Worm (Caenorhabditis elegans) whole organism, L2 larva: ENCODE data around the gene rev-3.

Experiments used
- C34F6.9 ChIP-seq: fragments of 150-350 bp; optimal IDR thresholded peaks from 2 replicates; lab custom pipeline; 2014; ENCODE audit warnings: missing biosample characterization, missing genetic modification characterization
- F13H6.1 ChIP-seq: sonication (generic microtip); optimal IDR thresholded peaks from 2 replicates; lab custom pipeline; 2016; ENCODE audit warnings: missing genetic modification characterization, missing compliant biosample characterization
- R02D3.7 ChIP-seq: fragments of 150-350 bp; optimal IDR thresholded peaks from 2 replicates; lab custom pipeline; 2014; ENCODE audit warnings: missing biosample characterization, missing genetic modification characterization
- Y55F3AM.14 ChIP-seq: fragments of 200-800 bp; sonication (Bioruptor generic); optimal IDR thresholded peaks from 2 replicates; lab custom pipeline; 2018; ENCODE audit warnings: mild to moderate bottlenecking, missing genetic modification characterization, missing compliant biosample characterization
- ZK546.5 ChIP-seq: sonication (generic microtip); optimal IDR thresholded peaks from 2 replicates; lab custom pipeline; 2017; ENCODE audit warnings: missing biosample characterization, missing genetic modification characterization
- alr-1 ChIP-seq: fragments of 150-350 bp; optimal IDR thresholded peaks from 2 replicates; lab custom pipeline; 2014; ENCODE audit warnings: missing biosample characterization, missing genetic modification characterization
- aly-2 ChIP-seq: fragments of 150-350 bp; optimal IDR thresholded peaks from 2 replicates; lab custom pipeline; 2014; ENCODE audit warnings: missing biosample characterization, missing genetic modification characterization
- ama-1 ChIP-seq: fragments of 150-350 bp; optimal IDR thresholded peaks from 2 replicates; lab custom pipeline; 2018; ENCODE audit warnings: inconsistent platforms
- blmp-1 ChIP-seq: sonication (generic microtip); optimal IDR thresholded peaks from 2 replicates; lab custom pipeline; 2017; ENCODE audit warnings: missing genetic modification characterization, mild to moderate bottlenecking, missing compliant biosample characterization, antibody characterized with exemption, moderate library complexity; ENCODE audit not compliant: insufficient read depth
- ceh-16 ChIP-seq: fragments of 150-350 bp; optimal IDR thresholded peaks from 2 replicates; lab custom pipeline; 2014; ENCODE audit warnings: missing biosample characterization, missing genetic modification characterization
- ceh-82 ChIP-seq: fragments of 150-350 bp; optimal IDR thresholded peaks from 2 replicates; lab custom pipeline; 2014; ENCODE audit warnings: missing biosample characterization, missing genetic modification characterization
- crh-2 ChIP-seq: sonication (generic microtip); optimal IDR thresholded peaks from 2 replicates; lab custom pipeline; 2017; ENCODE audit warnings: missing biosample characterization, missing genetic modification characterization
- dmd-4 ChIP-seq: sonication (generic microtip); optimal IDR thresholded peaks from 2 replicates; lab custom pipeline; 2017; ENCODE audit warnings: missing biosample characterization, missing genetic modification characterization
- egl-27 ChIP-seq: sonication (generic microtip); optimal IDR thresholded peaks from 3 replicates; lab custom pipeline; 2017; ENCODE audit warnings: missing biosample characterization, missing genetic modification reagents, missing genetic modification characterization
- elt-1 ChIP-seq: fragments of 150-350 bp; optimal IDR thresholded peaks from 2 replicates; lab custom pipeline; 2014; ENCODE audit warnings: missing biosample characterization, missing genetic modification characterization
- elt-3 ChIP-seq: sonication (generic microtip); optimal IDR thresholded peaks from 2 replicates; lab custom pipeline; 2017; ENCODE audit warnings: missing biosample characterization, missing genetic modification characterization
- fos-1 ChIP-seq: fragments of 150-350 bp; optimal IDR thresholded peaks from 2 replicates; lab custom pipeline; 2014; ENCODE audit warnings: missing biosample characterization, missing genetic modification characterization
- gmeb-1 ChIP-seq: fragments of 150-350 bp; optimal IDR thresholded peaks from 2 replicates; lab custom pipeline; 2014; ENCODE audit warnings: missing biosample characterization, missing genetic modification characterization
- lin-11 ChIP-seq: fragments of 150-350 bp; sonication (generic microtip); optimal IDR thresholded peaks from 2 replicates; lab custom pipeline; 2014; ENCODE audit warnings: missing biosample characterization, missing genetic modification characterization, inconsistent platforms, mixed read lengths
- lin-13 ChIP-seq: fragments of 150-350 bp; optimal IDR thresholded peaks from 2 replicates; lab custom pipeline; 2014; ENCODE audit warnings: missing biosample characterization, missing genetic modification reagents, missing genetic modification characterization
- lin-39 ChIP-seq: fragments of 150-350 bp; optimal IDR thresholded peaks from 2 replicates; lab custom pipeline; 2014; ENCODE audit warnings: missing biosample characterization, missing genetic modification reagents, missing genetic modification characterization
- lsy-2 ChIP-seq, 2 experiments: fragments of 150-350 bp in 1 of 2; sonication (generic microtip) in 1 of 2; optimal IDR thresholded peaks; 2 replicates each; lab custom pipeline; 2014 to 2017; ENCODE audit warnings: missing biosample characterization in 2 of 2, missing genetic modification characterization in 2 of 2
- mbf-1 ChIP-seq: sonication (generic microtip); optimal IDR thresholded peaks from 2 replicates; lab custom pipeline; 2017; ENCODE audit warnings: missing biosample characterization, missing genetic modification characterization
- mdl-1 ChIP-seq, 2 experiments: fragments of 150-350 bp in 1 of 2; sonication (generic microtip) in 1 of 2; optimal IDR thresholded peaks; 2 replicates each; lab custom pipeline; 2017; ENCODE audit warnings: missing biosample characterization in 2 of 2, missing genetic modification characterization in 2 of 2
- nhr-10 ChIP-seq: sonication (generic microtip); optimal IDR thresholded peaks from 2 replicates; lab custom pipeline; 2017; ENCODE audit warnings: missing biosample characterization, missing genetic modification characterization
- nhr-11 ChIP-seq: fragments of 150-350 bp; optimal IDR thresholded peaks from 2 replicates; lab custom pipeline; 2014; ENCODE audit warnings: missing biosample characterization, missing genetic modification characterization
- nhr-129 ChIP-seq: fragments of 150-350 bp; optimal IDR thresholded peaks from 2 replicates; lab custom pipeline; 2014; ENCODE audit warnings: missing biosample characterization, missing genetic modification characterization
- nhr-21 ChIP-seq: fragments of 150-350 bp; optimal IDR thresholded peaks from 2 replicates; lab custom pipeline; 2014; ENCODE audit warnings: missing biosample characterization, missing genetic modification characterization
- nhr-23 ChIP-seq: fragments of 150-350 bp; optimal IDR thresholded peaks from 2 replicates; lab custom pipeline; 2014; ENCODE audit warnings: missing biosample characterization, missing genetic modification reagents, missing genetic modification characterization
- nhr-25 ChIP-seq: fragments of 150-350 bp; sonication (generic microtip); optimal IDR thresholded peaks from 3 replicates; lab custom pipeline; 2014; ENCODE audit warnings: missing biosample characterization, missing genetic modification characterization
- nhr-6 ChIP-seq: fragments of 150-350 bp; optimal IDR thresholded peaks from 2 replicates; lab custom pipeline; 2014; ENCODE audit warnings: missing biosample characterization, missing genetic modification characterization
- nhr-77 ChIP-seq: fragments of 150-350 bp; optimal IDR thresholded peaks from 2 replicates; lab custom pipeline; 2014; ENCODE audit warnings: missing biosample characterization, missing genetic modification characterization
- peb-1 ChIP-seq: fragments of 150-350 bp; optimal IDR thresholded peaks from 2 replicates; lab custom pipeline; 2014; ENCODE audit warnings: missing biosample characterization, missing genetic modification characterization
- sem-4 ChIP-seq: fragments of 150-350 bp; optimal IDR thresholded peaks from 2 replicates; lab custom pipeline; 2014; ENCODE audit warnings: missing biosample characterization, missing genetic modification reagents, missing genetic modification characterization
- skn-1 ChIP-seq: sonication (generic microtip); optimal IDR thresholded peaks from 2 replicates; lab custom pipeline; 2017; ENCODE audit warnings: missing biosample characterization, missing genetic modification characterization
- sma-3 ChIP-seq: sonication (generic microtip); optimal IDR thresholded peaks from 2 replicates; lab custom pipeline; 2016; ENCODE audit warnings: missing genetic modification reagents, missing genetic modification characterization, missing compliant biosample characterization
- sma-9 ChIP-seq, 2 experiments: fragments of 150-350 bp in 1 of 2; sonication (generic microtip) in 1 of 2; optimal IDR thresholded peaks; 2 replicates each; lab custom pipeline; 2014 to 2016; ENCODE audit warnings: missing genetic modification characterization in 2 of 2, mild to moderate bottlenecking in 1 of 2, missing biosample characterization in 1 of 2, missing compliant biosample characterization in 1 of 2, missing genetic modification reagents in 1 of 2, moderate library complexity in 1 of 2
- snpc-4 ChIP-seq: fragments of 150-350 bp; optimal IDR thresholded peaks from 2 replicates; lab custom pipeline; 2014; ENCODE audit warnings: missing biosample characterization, missing genetic modification characterization
- unc-39 ChIP-seq: fragments of 150-350 bp; optimal IDR thresholded peaks from 2 replicates; lab custom pipeline; 2014; ENCODE audit warnings: missing biosample characterization, missing genetic modification characterization
- ztf-11 ChIP-seq: sonication (generic microtip); optimal IDR thresholded peaks from 2 replicates; lab custom pipeline; 2017; ENCODE audit warnings: missing biosample characterization, missing genetic modification characterization
- ztf-4 ChIP-seq: fragments of 150-350 bp; optimal IDR thresholded peaks from 2 replicates; lab custom pipeline; 2014; ENCODE audit warnings: missing biosample characterization, missing genetic modification characterization

rev-3 gene

DNA sequence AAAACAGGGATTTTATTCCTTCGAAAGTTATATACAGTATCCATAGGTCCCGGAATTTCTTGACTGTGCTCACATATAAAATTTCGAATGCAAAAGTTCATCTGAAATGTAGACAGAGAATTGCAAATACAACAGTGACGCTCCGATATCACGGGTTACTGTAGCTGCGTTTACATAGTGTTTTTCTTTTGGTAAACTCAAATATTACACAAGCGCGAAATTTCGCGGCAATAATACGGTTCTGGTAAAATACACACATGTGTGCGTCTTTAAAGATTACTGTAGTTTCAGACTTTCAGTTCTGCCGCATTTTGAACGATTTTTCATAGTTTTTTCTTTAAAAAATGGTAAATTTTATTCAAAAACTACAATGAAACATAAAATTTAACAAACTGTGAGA lies at the start of gene rev-3:
rev-3 (minus strand) TSS at position 101 of the 400 bp plus-strand sequence.
- TF ChIP-seq sma-3: no peak
- no peak for TF ChIP-seq ceh-82
- TF ChIP-seq lin-13 (GFP tag; lab: Kevin White, UChicago): no peak
- no peak for TF ChIP-seq alr-1 (tag; lab: Kevin White, UChicago)
- no peak for TF ChIP-seq nhr-23 (tag; lab: Kevin White, UChicago)

DNA sequence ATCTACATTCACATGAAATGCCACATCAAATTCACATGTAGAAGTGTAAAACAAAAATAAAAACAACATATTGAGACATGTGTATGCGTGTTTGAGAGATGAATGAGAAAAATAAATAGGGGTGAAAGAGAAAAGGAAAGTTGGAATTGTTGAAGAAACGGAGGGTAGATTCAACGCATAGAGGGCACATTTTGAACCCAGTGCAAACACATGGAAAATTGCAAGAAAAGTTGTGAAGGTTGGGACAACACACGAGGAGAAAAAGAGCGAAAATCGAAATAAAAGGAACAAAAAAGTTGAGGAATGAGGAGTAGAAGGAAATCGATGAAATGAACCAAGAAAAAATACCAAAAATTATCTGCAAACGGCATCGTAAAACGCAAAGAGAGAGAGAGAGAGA lies 49.1 kb upstream of the rev-3 start:
- TF ChIP-seq ama-1 (lab: Kevin White, UChicago) (no peak), lsy-2 (tag; optimal IDR thresholded peaks at IDR 0.05; lab: Kevin White, UChicago) (no peak), sma-9 (GFP tag; optimal IDR thresholded peaks at IDR 0.05; lab: Kevin White, UChicago) (peak; percentile 6), sma-9 (tag; optimal IDR thresholded peaks at IDR 0.05; lab: Kevin White, UChicago) (no peak), snpc-4 (tag; lab: Kevin White, UChicago) (no peak), elt-3 (no peak), C34F6.9 (tag; lab: Kevin White, UChicago) (peak; percentile 16)

DNA sequence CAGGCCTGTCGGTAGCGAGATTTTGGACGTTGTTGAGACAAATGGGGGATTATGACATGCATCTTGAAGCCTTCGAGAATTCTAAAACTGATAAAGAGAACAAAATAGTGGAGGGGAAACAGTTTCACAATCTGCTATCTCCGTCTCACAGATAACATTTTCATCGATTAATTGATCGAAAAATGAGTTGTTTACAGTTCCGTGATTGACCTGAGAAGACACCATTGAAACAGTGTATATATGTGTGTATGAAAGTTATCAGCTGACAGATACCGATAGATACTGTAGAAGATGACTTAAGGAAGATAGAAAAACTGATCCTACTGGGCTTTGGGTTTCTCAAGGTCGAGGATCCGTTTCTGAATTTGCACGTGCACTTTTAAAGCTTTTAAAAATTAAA lies 48.7 kb upstream of the rev-3 start:
- TF ChIP-seq ZK546.5 (no peak), aly-2 (no peak), nhr-25 (tag; lab: Kevin White, UChicago) (no peak), nhr-10 (tag; lab: Kevin White, UChicago) (no peak), sma-3 (no peak), unc-39 (tag; lab: Kevin White, UChicago) (no peak), elt-3 (no peak), nhr-11 (tag; lab: Kevin White, UChicago) (no peak), ztf-11 (tag; lab: Kevin White, UChicago) (no peak), elt-1 (tag; lab: Kevin White, UChicago) (no peak), ztf-4 (no peak), dmd-4 (tag; lab: Kevin White, UChicago) (no peak), C34F6.9 (tag; lab: Kevin White, UChicago) (no peak), fos-1 (tag; lab: Kevin White, UChicago) (peak; percentile 41), nhr-129 (tag; lab: Kevin White, UChicago) (peak; percentile 26), crh-2 (tag; lab: Kevin White, UChicago) (peak; percentile 25), mbf-1 (tag; lab: Kevin White, UChicago) (no peak), sma-9 (GFP tag; optimal IDR thresholded peaks at IDR 0.05; lab: Kevin White, UChicago) (peak; percentile 61), sma-9 (tag; optimal IDR thresholded peaks at IDR 0.05; lab: Kevin White, UChicago) (no peak), lin-11 (tag; lab: Kevin White, UChicago) (no peak), ceh-16 (tag; lab: Kevin White, UChicago) (no peak), gmeb-1 (tag; lab: Kevin White, UChicago) (peak; percentile 46), lin-13 (GFP tag; lab: Kevin White, UChicago) (no peak), F13H6.1 (tag; lab: Kevin White, UChicago) (no peak), R02D3.7 (tag; lab: Kevin White, UChicago) (no peak), lin-39 (tag; lab: Kevin White, UChicago) (no peak), skn-1 (tag; lab: Kevin White, UChicago) (peak; percentile 3), sem-4 (tag; lab: Kevin White, UChicago) (no peak), mdl-1 (tag; optimal IDR thresholded peaks at IDR 0.05; lab: Kevin White, UChicago) (no peak), blmp-1 (tag; lab: Kevin White, UChicago) (peak; percentile 49), peb-1 (tag; lab: Kevin White, UChicago) (no peak), alr-1 (tag; lab: Kevin White, UChicago) (no peak), nhr-23 (tag; lab: Kevin White, UChicago) (no peak), nhr-77 (tag; lab: Kevin White, UChicago) (no peak), ceh-82 (no peak), nhr-6 (no peak), nhr-21 (no peak), Y55F3AM.14 (GFP tag; lab: Kevin White, UChicago) (no peak), lsy-2 (tag; optimal IDR thresholded peaks at IDR 0.05; lab: Kevin White, UChicago) (peak in 1 of 2 experiments; percentile 32), egl-27 (tag; lab: Kevin White, UChicago) (peak; percentile 59)
- TF ChIP-seq, all 48 proteins: peak for 9
